Fruit fly (Drosophila melanogaster) whole organism, embryonic: Measurements from ENCODE around the gene Ankrd49.

Experiments used
- Antp ChIP-seq: fragments of 200-800 bp; sonication (Bioruptor generic); optimal IDR thresholded peaks from 3 replicates; lab custom pipeline; 2016; ENCODE audit warnings: missing biosample characterization, missing genetic modification characterization
- Asciz ChIP-seq: fragments of 200-800 bp; sonication (Bioruptor generic); optimal IDR thresholded peaks from 2 replicates; lab custom pipeline; 2017; ENCODE audit warnings: missing biosample characterization, mild to moderate bottlenecking, missing genetic modification characterization, missing genetic modification reagents
- CG10274 ChIP-seq: fragments of 200-800 bp; sonication (Bioruptor generic); optimal IDR thresholded peaks from 3 replicates; lab custom pipeline; 2017; ENCODE audit warnings: missing biosample characterization, mild to moderate bottlenecking, missing genetic modification characterization
- CG10366 ChIP-seq: fragments of 200-800 bp; sonication (Bioruptor generic); IDR thresholded peaks from 2 replicates; pipeline ENCODE4 v1.3.6; 2022; ENCODE audit warnings: missing biosample characterization, missing genetic modification characterization
- CG10979 ChIP-seq: fragments of 200-800 bp; sonication (Bioruptor generic); optimal IDR thresholded peaks from 2 replicates; lab custom pipeline; 2018; ENCODE audit warnings: missing biosample characterization, mild to moderate bottlenecking, missing genetic modification characterization, moderate library complexity
- CG13894 ChIP-seq: fragments of 200-800 bp; sonication (Bioruptor generic); optimal IDR thresholded peaks from 3 replicates; lab custom pipeline; 2018; ENCODE audit warnings: missing biosample characterization, mild to moderate bottlenecking, missing genetic modification characterization, moderate library complexity
- CG1602 ChIP-seq: fragments of 200-800 bp; sonication (Bioruptor generic); optimal IDR thresholded peaks from 3 replicates; lab custom pipeline; 2016; ENCODE audit warnings: missing biosample characterization, missing genetic modification characterization
- CG17912 ChIP-seq: fragments of 200-800 bp; sonication (Bioruptor generic); optimal IDR thresholded peaks from 2 replicates; lab custom pipeline; 2018; ENCODE audit warnings: missing biosample characterization, mild to moderate bottlenecking, missing genetic modification characterization
- CG32772 ChIP-seq: fragments of 200-800 bp; sonication (Bioruptor generic); IDR thresholded peaks from 2 replicates; pipeline ENCODE4 v1.3.6; 2022; ENCODE audit warnings: missing biosample characterization, missing genetic modification characterization
- CG3995 ChIP-seq: fragments of 200-800 bp; sonication (Bioruptor generic); optimal IDR thresholded peaks from 3 replicates; lab custom pipeline; 2016; ENCODE audit warnings: missing biosample characterization, missing genetic modification characterization
- CG42726 ChIP-seq: fragments of 200-800 bp; sonication (Bioruptor generic); IDR thresholded peaks from 2 replicates; pipeline ENCODE4 v1.3.6; 2022; ENCODE audit warnings: missing biosample characterization, missing genetic modification characterization; ENCODE audit not compliant: partially characterized antibody
- CG43689 ChIP-seq: fragments of 200-800 bp; sonication (Bioruptor generic); IDR thresholded peaks from 2 replicates; pipeline ENCODE4 v1.3.6; 2022; ENCODE audit warnings: missing biosample characterization, missing genetic modification characterization
- CG7987 ChIP-seq: fragments of 200-800 bp; sonication (Bioruptor generic); optimal IDR thresholded peaks from 2 replicates; lab custom pipeline; 2018; ENCODE audit warnings: missing biosample characterization, mild to moderate bottlenecking, missing genetic modification characterization, moderate library complexity
- CG8290 ChIP-seq, 3 experiments: fragments of 200-800 bp; sonication (Bioruptor generic); optimal IDR thresholded peaks; 2 replicates each; lab custom pipeline; 2016 to 2019; ENCODE audit warnings: missing biosample characterization in 3 of 3, missing genetic modification characterization in 3 of 3, mild to moderate bottlenecking in 2 of 3, moderate library complexity in 1 of 3
- Dad ChIP-seq: fragments of 200-800 bp; sonication (Bioruptor generic); optimal IDR thresholded peaks from 3 replicates; lab custom pipeline; 2016; ENCODE audit warnings: missing biosample characterization, missing genetic modification characterization
- Deaf1 ChIP-seq: fragments of 200-800 bp; optimal IDR thresholded peaks from 3 replicates; lab custom pipeline; 2019; ENCODE audit warnings: missing biosample characterization, mild to moderate bottlenecking, missing genetic modification characterization, moderate library complexity
- Dll ChIP-seq: fragments of 200-800 bp; sonication (Bioruptor generic); IDR thresholded peaks from 4 replicates; pipeline ENCODE4 v1.3.6; 2022; ENCODE audit warnings: missing biosample characterization, missing genetic modification characterization; ENCODE audit not compliant: partially characterized antibody
- Elba2 ChIP-seq: fragments of 200-800 bp; sonication (Bioruptor generic); optimal IDR thresholded peaks from 3 replicates; lab custom pipeline; 2016; ENCODE audit warnings: missing biosample characterization, missing genetic modification characterization
- Gsc ChIP-seq: fragments of 200-800 bp; sonication (Bioruptor generic); IDR thresholded peaks from 2 replicates; pipeline ENCODE4 v1.3.6; 2022; ENCODE audit warnings: missing biosample characterization, missing genetic modification characterization
- HLH3B ChIP-seq: fragments of 200-800 bp; sonication (Bioruptor generic); IDR thresholded peaks from 2 replicates; pipeline ENCODE4 v1.3.6; 2022; ENCODE audit warnings: missing biosample characterization, missing genetic modification characterization
- Hey ChIP-seq: fragments of 200-800 bp; sonication (Bioruptor generic); optimal IDR thresholded peaks from 3 replicates; lab custom pipeline; 2018; ENCODE audit warnings: missing biosample characterization, mild to moderate bottlenecking, missing genetic modification characterization
- Hmr ChIP-seq: fragments of 200-800 bp; sonication (Bioruptor generic); optimal IDR thresholded peaks from 3 replicates; lab custom pipeline; 2017; ENCODE audit warnings: mild to moderate bottlenecking, missing biosample characterization, missing genetic modification reagents, missing genetic modification characterization
- Hr51 ChIP-seq, 2 experiments: fragments of 200-800 bp; sonication (Bioruptor generic); optimal IDR thresholded peaks; 2 replicates in 1 of 2; 3 replicates in 1 of 2; lab custom pipeline; 2016 to 2018; ENCODE audit warnings: missing biosample characterization in 2 of 2, missing genetic modification characterization in 2 of 2, mild to moderate bottlenecking in 1 of 2, moderate library complexity in 1 of 2
- MBD-R2 ChIP-seq: fragments of 200-800 bp; sonication (Bioruptor generic); IDR thresholded peaks from 2 replicates; pipeline ENCODE4 v1.3.6; 2022; ENCODE audit warnings: missing biosample characterization, missing genetic modification characterization
- MESR4 ChIP-seq: fragments of 200-800 bp; sonication (Bioruptor generic); optimal IDR thresholded peaks from 2 replicates; lab custom pipeline; 2018; ENCODE audit warnings: missing biosample characterization, mild to moderate bottlenecking, missing genetic modification characterization, moderate library complexity
- Neu2 ChIP-seq: fragments of 200-800 bp; sonication (Bioruptor generic); optimal IDR thresholded peaks from 3 replicates; lab custom pipeline; 2016; ENCODE audit warnings: missing biosample characterization, missing genetic modification characterization, borderline replicate concordance
- Sry-β ChIP-seq: fragments of 200-800 bp; sonication (Bioruptor generic); optimal IDR thresholded peaks from 2 replicates; lab custom pipeline; 2018; ENCODE audit warnings: missing biosample characterization, mild to moderate bottlenecking, missing genetic modification characterization, moderate library complexity
- abd-A ChIP-seq: fragments of 200-800 bp; sonication (Bioruptor generic); optimal IDR thresholded peaks from 3 replicates; lab custom pipeline; 2019; ENCODE audit warnings: missing biosample characterization, mild to moderate bottlenecking, missing genetic modification characterization, moderate library complexity
- amos ChIP-seq: fragments of 200-800 bp; sonication (Bioruptor generic); IDR thresholded peaks from 2 replicates; pipeline ENCODE4 v1.3.6; 2022; ENCODE audit warnings: missing biosample characterization, missing genetic modification characterization; ENCODE audit not compliant: partially characterized antibody
- az2 ChIP-seq: fragments of 200-800 bp; sonication (Bioruptor generic); optimal IDR thresholded peaks from 3 replicates; lab custom pipeline; 2016; ENCODE audit warnings: missing biosample characterization, missing genetic modification characterization
- chif ChIP-seq, 2 experiments: fragments of 200-800 bp; sonication (Bioruptor generic); optimal IDR thresholded peaks; 3 replicates each; lab custom pipeline; 2016; ENCODE audit warnings: missing biosample characterization in 2 of 2, missing genetic modification characterization in 2 of 2
- jigr1 ChIP-seq: fragments of 200-800 bp; sonication (Bioruptor generic); IDR thresholded peaks from 3 replicates; pipeline ENCODE4 v1.3.6; 2022; ENCODE audit warnings: missing biosample characterization, missing genetic modification characterization
- ro ChIP-seq: fragments of 200-800 bp; sonication (Bioruptor generic); IDR thresholded peaks from 2 replicates; pipeline ENCODE4 v1.3.6; 2022; ENCODE audit warnings: missing biosample characterization, missing genetic modification characterization
- sens ChIP-seq: fragments of 200-800 bp; sonication (Bioruptor generic); peaks from one replicate; lab custom pipeline; 2016; ENCODE audit warnings: missing biosample characterization, missing genetic modification characterization
- sens-2 ChIP-seq: fragments of 200-800 bp; sonication (Bioruptor generic); IDR thresholded peaks from 2 replicates; pipeline ENCODE4 v1.3.6; 2022; ENCODE audit warnings: missing biosample characterization, missing genetic modification characterization
- unpg ChIP-seq: fragments of 200-800 bp; sonication (Bioruptor generic); optimal IDR thresholded peaks from 3 replicates; lab custom pipeline; 2018; ENCODE audit warnings: missing biosample characterization, mild to moderate bottlenecking, missing genetic modification characterization, moderate library complexity

Gene Ankrd49

dm6 chr2L:15031650-15032049 lies 24.4 kb upstream of the Ankrd49 start, which contains the start of gene CG31832:
Gene CG31832, minus strand, starts transcription at chr2L:15031750.
- TF ChIP-seq sens (GFP tag; lab: Kevin White, UChicago) (peak; percentile 27), Neu2 (GFP tag; lab: Kevin White, UChicago) (no peak)
- TF ChIP-seq, all 482 proteins: peak for 1

dm6 chr2L:15026582-15026981 lies 19.4 kb upstream of the Ankrd49 start, which contains the start of gene CG33310:
Gene CG33310, plus strand, starts transcription at chr2L:15026882.
- TF ChIP-seq chif (GFP tag; optimal IDR thresholded peaks at IDR 0.05; lab: Kevin White, UChicago) = no peak
- TF ChIP-seq Hey (tag; lab: Kevin White, UChicago) = no peak
- TF ChIP-seq CG42726 (GFP tag; lab: Robert Waterston, UW) = no peak
- no peak for TF ChIP-seq ro (GFP tag; lab: Robert Waterston, UW)
- TF ChIP-seq amos (GFP tag; lab: Robert Waterston, UW) = no peak
- no peak for TF ChIP-seq CG10274 (GFP tag; lab: Kevin White, UChicago)
- no peak for TF ChIP-seq CG7987 (GFP tag; lab: Kevin White, UChicago)
- no peak for TF ChIP-seq jigr1 (GFP tag; lab: Robert Waterston, UW)
- TF ChIP-seq CG1602 (GFP tag; lab: Kevin White, UChicago) = no peak
- TF ChIP-seq Sry-β = no peak
- TF ChIP-seq Gsc (GFP tag; lab: Robert Waterston, UW) = no peak
- TF ChIP-seq Antp (GFP tag; lab: Kevin White, UChicago) = no peak
- no peak for TF ChIP-seq MESR4 (GFP tag; lab: Kevin White, UChicago)
- no peak for TF ChIP-seq Dll (GFP tag; lab: Robert Waterston, UW)
- no peak for TF ChIP-seq CG10979 (tag; lab: Kevin White, UChicago)
- no peak for TF ChIP-seq CG32772 (GFP tag; lab: Robert Waterston, UW)
- no peak for TF ChIP-seq HLH3B (GFP tag; lab: Robert Waterston, UW)
- TF ChIP-seq CG17912 (GFP tag; lab: Kevin White, UChicago) = no peak
- no peak for TF ChIP-seq Asciz (GFP tag; lab: Kevin White, UChicago)
- no peak for TF ChIP-seq unpg (GFP tag; lab: Kevin White, UChicago)

dm6 chr2L:15016031-15016430 lies 8.8 kb upstream of the Ankrd49 start, which contains the start of gene GABA-B-R1:
Gene GABA-B-R1, plus strand, starts transcription at chr2L:15016331.
- TF ChIP-seq MBD-R2 (GFP tag; lab: Robert Waterston, UW) (no peak), Hey (tag; lab: Kevin White, UChicago) (no peak), CG8290 (GFP tag; optimal IDR thresholded peaks at IDR 0.05; lab: Kevin White, UChicago) (no peak), CG8290 (tag; optimal IDR thresholded peaks at IDR 0.05; lab: Kevin White, UChicago) (no peak), abd-A (peak; percentile 66), Hmr (GFP tag; lab: Kevin White, UChicago) (peak; percentile 12), CG3995 (no peak), CG43689 (GFP tag; lab: Robert Waterston, UW) (no peak), Dad (GFP tag; lab: Kevin White, UChicago) (no peak), CG13894 (peak; percentile 3), CG10366 (GFP tag; lab: Robert Waterston, UW) (no peak), Elba2 (GFP tag; lab: Kevin White, UChicago) (no peak), sens-2 (GFP tag; lab: Robert Waterston, UW) (no peak), az2 (GFP tag; lab: Kevin White, UChicago) (no peak), Hr51 (GFP tag; optimal IDR thresholded peaks at IDR 0.05; lab: Kevin White, UChicago) (peak in 1 of 2 experiments; percentile 58), Deaf1 (tag; lab: Kevin White, UChicago) (peak; percentile 65)
